Worm (Caenorhabditis elegans) whole organism, L1 larva: ENCODE measurements around the gene dmsr-16.

Source experiments
- C16A3.4 ChIP-seq: fragments of 150-350 bp; optimal IDR thresholded peaks from 2 replicates; lab custom pipeline; 2014; ENCODE audit warnings: missing biosample characterization, missing genetic modification characterization
- F16B12.6 ChIP-seq: fragments of 150-350 bp; optimal IDR thresholded peaks from 2 replicates; lab custom pipeline; 2014; ENCODE audit warnings: missing biosample characterization, missing genetic modification characterization
- aha-1 ChIP-seq: fragments of 150-350 bp; optimal IDR thresholded peaks from 2 replicates; lab custom pipeline; 2014; ENCODE audit warnings: missing biosample characterization, missing genetic modification characterization
- blmp-1 ChIP-seq: fragments of 150-350 bp; optimal IDR thresholded peaks from 2 replicates; lab custom pipeline; 2014; ENCODE audit warnings: missing biosample characterization, missing genetic modification characterization
- ceh-82 ChIP-seq, 3 experiments: fragments of 150-350 bp in 1 of 3; sonication (generic microtip) in 2 of 3; optimal IDR thresholded peaks; 2 replicates each; lab custom pipeline; 2014 to 2017; ENCODE audit warnings: missing biosample characterization in 3 of 3, missing genetic modification characterization in 3 of 3
- ceh-88 ChIP-seq: fragments of 200-800 bp; sonication (Bioruptor generic); IDR thresholded peaks from 2 replicates; pipeline ENCODE4 v1.3.6; 2022; ENCODE audit warnings: missing genetic modification characterization, missing compliant biosample characterization
- ceh-90 ChIP-seq: sonication (generic microtip); optimal IDR thresholded peaks from 2 replicates; lab custom pipeline; 2016; ENCODE audit warnings: missing genetic modification characterization, missing compliant biosample characterization
- ces-1 ChIP-seq: fragments of 150-350 bp; optimal IDR thresholded peaks from 2 replicates; lab custom pipeline; 2014; ENCODE audit warnings: missing biosample characterization, missing genetic modification reagents, missing genetic modification characterization
- dpl-1 ChIP-seq, 3 experiments: fragments of 150-350 bp in 2 of 3; sonication (generic microtip) in 1 of 3; optimal IDR thresholded peaks; 2 replicates each; lab custom pipeline; 2014 to 2017; ENCODE audit warnings: missing biosample characterization in 3 of 3, missing genetic modification characterization in 3 of 3, missing genetic modification reagents in 3 of 3
- dsc-1 ChIP-seq: sonication (generic microtip); optimal IDR thresholded peaks from 2 replicates; lab custom pipeline; 2016; ENCODE audit warnings: mild to moderate bottlenecking, missing genetic modification characterization, missing compliant biosample characterization
- efl-1 ChIP-seq, 4 experiments: fragments of 150-350 bp; optimal IDR thresholded peaks in 3 of 4; peaks in 1 of 4; 1 replicate in 1 of 4; 2 replicates in 3 of 4; lab custom pipeline; 2014; ENCODE audit warnings: missing biosample characterization in 2 of 4, missing genetic modification characterization in 2 of 4, missing genetic modification reagents in 2 of 4
- egl-27 ChIP-seq, 2 experiments: fragments of 150-350 bp in 1 of 2; sonication (generic microtip); optimal IDR thresholded peaks; 3 replicates each; lab custom pipeline; 2017 to 2018; ENCODE audit warnings: missing biosample characterization in 2 of 2, missing genetic modification characterization in 2 of 2, missing genetic modification reagents in 2 of 2
- elt-2 ChIP-seq: sonication (generic microtip); optimal IDR thresholded peaks from 2 replicates; lab custom pipeline; 2016; ENCODE audit warnings: missing genetic modification characterization, mild to moderate bottlenecking, inconsistent platforms, missing compliant biosample characterization, missing genetic modification reagents
- grh-1 ChIP-seq: fragments of 200-800 bp; sonication (Bioruptor generic); IDR thresholded peaks from 2 replicates; pipeline ENCODE4 v1.3.6; 2022; ENCODE audit warnings: missing genetic modification reagents, missing genetic modification characterization, missing compliant biosample characterization
- hlh-17 ChIP-seq: fragments of 200-800 bp; sonication (Bioruptor generic); optimal IDR thresholded peaks from 2 replicates; lab custom pipeline; 2018; ENCODE audit warnings: missing genetic modification characterization, mild to moderate bottlenecking, missing compliant biosample characterization, moderate library complexity, borderline replicate concordance
- irx-1 ChIP-seq: sonication (generic microtip); optimal IDR thresholded peaks from 2 replicates; lab custom pipeline; 2016; ENCODE audit warnings: missing genetic modification characterization, missing compliant biosample characterization
- isw-1 ChIP-seq: fragments of 200-800 bp; sonication (Bioruptor generic); IDR thresholded peaks from 2 replicates; pipeline ENCODE4 v1.3.6; 2022; ENCODE audit warnings: missing genetic modification characterization, missing compliant biosample characterization
- jun-1 ChIP-seq: fragments of 150-350 bp; optimal IDR thresholded peaks from 2 replicates; lab custom pipeline; 2014; ENCODE audit warnings: missing biosample characterization, missing genetic modification reagents, missing genetic modification characterization
- lin-14 ChIP-seq: fragments of 200-800 bp; sonication (Bioruptor generic); optimal IDR thresholded peaks from 2 replicates; lab custom pipeline; 2018; ENCODE audit warnings: mild to moderate bottlenecking, missing genetic modification characterization, moderate library complexity, missing compliant biosample characterization
- lin-35 ChIP-seq, 2 experiments: fragments of 150-350 bp; optimal IDR thresholded peaks; 2 replicates each; lab custom pipeline; 2014; ENCODE audit warnings: missing biosample characterization in 2 of 2, missing genetic modification characterization in 2 of 2, missing genetic modification reagents in 2 of 2
- mab-9 ChIP-seq: fragments of 200-800 bp; sonication (Bioruptor generic); IDR thresholded peaks from 2 replicates; pipeline ENCODE4 v1.3.6; 2022; ENCODE audit warnings: missing genetic modification reagents, missing genetic modification characterization, missing compliant biosample characterization
- nhr-12 ChIP-seq: sonication (generic microtip); optimal IDR thresholded peaks from 2 replicates; lab custom pipeline; 2017; ENCODE audit warnings: missing biosample characterization, missing genetic modification characterization
- nhr-20 ChIP-seq: sonication (generic microtip); optimal IDR thresholded peaks from 2 replicates; lab custom pipeline; 2016; ENCODE audit warnings: mild to moderate bottlenecking, missing genetic modification characterization, missing compliant biosample characterization
- nhr-77 ChIP-seq: fragments of 150-350 bp; optimal IDR thresholded peaks from 2 replicates; lab custom pipeline; 2014; ENCODE audit warnings: missing biosample characterization, missing genetic modification characterization
- nhr-85 ChIP-seq: sonication (generic microtip); peaks from one replicate; lab custom pipeline; 2016; ENCODE audit warnings: missing genetic modification characterization, inconsistent platforms, missing compliant biosample characterization
- pax-3 ChIP-seq: fragments of 200-800 bp; sonication (Bioruptor generic); optimal IDR thresholded peaks from 2 replicates; lab custom pipeline; 2018; ENCODE audit warnings: mild to moderate bottlenecking, missing genetic modification characterization, moderate library complexity, missing compliant biosample characterization
- pqm-1 ChIP-seq: sonication (generic microtip); optimal IDR thresholded peaks from 3 replicates; lab custom pipeline; 2017; ENCODE audit warnings: missing biosample characterization, missing genetic modification characterization
- rnt-1 ChIP-seq: sonication (generic microtip); optimal IDR thresholded peaks from 2 replicates; lab custom pipeline; 2016; ENCODE audit warnings: mild to moderate bottlenecking, missing genetic modification characterization, moderate library complexity, missing compliant biosample characterization
- snu-23 ChIP-seq: sonication (generic microtip); optimal IDR thresholded peaks from 2 replicates; lab custom pipeline; 2016; ENCODE audit warnings: missing genetic modification characterization, missing compliant biosample characterization
- sptf-1 ChIP-seq: fragments of 150-350 bp; optimal IDR thresholded peaks from 2 replicates; lab custom pipeline; 2014; ENCODE audit warnings: missing biosample characterization, missing genetic modification characterization
- sup-37 ChIP-seq: fragments of 200-800 bp; sonication (Bioruptor generic); optimal IDR thresholded peaks from 2 replicates; lab custom pipeline; 2018; ENCODE audit warnings: mild to moderate bottlenecking, missing genetic modification characterization, missing compliant biosample characterization
- tbx-2 ChIP-seq: sonication (generic microtip); optimal IDR thresholded peaks from 2 replicates; lab custom pipeline; 2016; ENCODE audit warnings: missing genetic modification characterization, missing compliant biosample characterization
- unc-130 ChIP-seq: fragments of 150-350 bp; optimal IDR thresholded peaks from 2 replicates; lab custom pipeline; 2017; ENCODE audit warnings: missing biosample characterization, missing genetic modification characterization, inconsistent platforms
- unc-86 ChIP-seq: sonication (generic microtip); optimal IDR thresholded peaks from 2 replicates; lab custom pipeline; 2016; ENCODE audit warnings: missing genetic modification characterization, missing compliant biosample characterization
- xbp-1 ChIP-seq: sonication (generic microtip); optimal IDR thresholded peaks from 2 replicates; lab custom pipeline; 2016; ENCODE audit warnings: missing genetic modification characterization, missing compliant biosample characterization
- zag-1 ChIP-seq: fragments of 150-350 bp; optimal IDR thresholded peaks from 2 replicates; lab custom pipeline; 2014; ENCODE audit warnings: missing biosample characterization, missing genetic modification characterization

Gene dmsr-16

ce11 chrV:6838599-6838998 is 29.7 kb upstream of the dmsr-16 start, which contains the start of gene T15B7.15 (continued):
- peak; percentile 72 to 88 (median 82) for TF ChIP-seq dpl-1 (GFP tag; optimal IDR thresholded peaks at IDR 0.05; lab: Kevin White, UChicago)
- TF ChIP-seq ceh-88 (GFP tag; lab: Robert Waterston, UW): no peak
- no peak for TF ChIP-seq aha-1
- TF ChIP-seq nhr-77 (tag; lab: Kevin White, UChicago): no peak
- TF ChIP-seq ceh-82 (tag; optimal IDR thresholded peaks at IDR 0.05; lab: Kevin White, UChicago): peak in 2 of 3 experiments; percentile 11 to 33
- no peak for TF ChIP-seq F16B12.6 (tag; lab: Kevin White, UChicago)
- peak; percentile 30 for TF ChIP-seq rnt-1 (tag; lab: Kevin White, UChicago)
- no peak for TF ChIP-seq unc-130
- TF ChIP-seq snu-23 (GFP tag; lab: Kevin White, UChicago): peak; percentile 42
- TF ChIP-seq lin-35 (GFP tag; optimal IDR thresholded peaks at IDR 0.05; lab: Kevin White, UChicago): peak; percentile 67 to 87
- no peak for TF ChIP-seq ceh-90 (tag; lab: Kevin White, UChicago)
- TF ChIP-seq C16A3.4 (tag; lab: Kevin White, UChicago): peak; percentile 31
- peak; percentile 20 for TF ChIP-seq irx-1 (tag; lab: Kevin White, UChicago)

ce11 chrV:6836036-6836435 is 27.2 kb upstream of the dmsr-16 start:
- no peak for TF ChIP-seq jun-1 (tag; lab: Kevin White, UChicago)
- TF ChIP-seq ces-1: no peak
- TF ChIP-seq sup-37: no peak
- TF ChIP-seq nhr-20: no peak
- TF ChIP-seq blmp-1 (tag; lab: Kevin White, UChicago): no peak
- TF ChIP-seq xbp-1 (tag; lab: Kevin White, UChicago): no peak
- no peak for TF ChIP-seq grh-1 (GFP tag; lab: Robert Waterston, UW)
- TF ChIP-seq nhr-85 (tag; lab: Kevin White, UChicago): no peak
- TF ChIP-seq tbx-2 (tag; lab: Kevin White, UChicago): no peak
- no peak for TF ChIP-seq hlh-17 (GFP tag; lab: Kevin White, UChicago)
- TF ChIP-seq ceh-88 (GFP tag; lab: Robert Waterston, UW): no peak

ce11 chrV:6835242-6835641 is 26.4 kb upstream of the dmsr-16 start, which contains the start of the genes T15B7.14 and col-143:
Gene T15B7.14, minus strand, starts transcription at chrV:6835342.
Gene col-143, plus strand, starts transcription at chrV:6835635.
- TF ChIP-seq mab-9 (GFP tag; lab: Robert Waterston, UW) (no peak), nhr-85 (tag; lab: Kevin White, UChicago) (no peak), efl-1 (optimal IDR thresholded peaks at IDR 0.05; lab: Kevin White, UChicago) (no peak), efl-1 (GFP tag; optimal IDR thresholded peaks at IDR 0.05 in 1 of 2; lab: Kevin White, UChicago) (peak in 1 of 2 experiments; percentile 46)
- TF ChIP-seq, all 84 proteins: peak for 1

DNA sequence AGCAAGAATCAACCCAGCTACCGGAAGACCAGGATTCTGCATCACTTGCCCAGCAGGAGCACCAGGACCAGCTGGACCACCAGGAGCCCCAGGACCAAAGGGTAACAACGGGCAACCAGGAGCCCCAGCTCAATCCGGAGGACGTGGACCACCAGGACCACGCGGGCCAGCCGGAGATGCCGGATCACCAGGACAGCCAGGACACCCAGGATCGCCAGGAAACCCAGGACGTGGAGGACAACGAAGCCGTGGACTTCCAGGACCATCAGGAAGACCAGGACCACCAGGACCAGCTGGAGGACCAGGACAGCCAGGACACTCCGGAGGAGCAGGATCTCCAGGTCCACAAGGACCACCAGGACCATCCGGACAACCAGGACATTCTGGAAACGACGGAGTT is 22.7 kb upstream of the dmsr-16 start:
- TF ChIP-seq isw-1 (GFP tag; lab: Robert Waterston, UW) (no peak), lin-14 (GFP tag; lab: Kevin White, UChicago) (no peak), nhr-85 (tag; lab: Kevin White, UChicago) (no peak), elt-2 (tag; lab: Kevin White, UChicago) (no peak), sptf-1 (tag; lab: Kevin White, UChicago) (no peak), unc-86 (tag; lab: Kevin White, UChicago) (no peak), zag-1 (tag; lab: Kevin White, UChicago) (no peak), sup-37 (no peak), jun-1 (tag; lab: Kevin White, UChicago) (no peak)

ce11 chrV:6830755-6831227 is 21.9 kb upstream of the dmsr-16 start, which contains the start of gene col-142:
Gene col-142, plus strand, starts transcription at chrV:6831177.
- no peak for TF ChIP-seq elt-2 (tag; lab: Kevin White, UChicago)
- TF ChIP-seq nhr-85 (tag; lab: Kevin White, UChicago): peak; percentile 84
- no peak for TF ChIP-seq nhr-12
- TF ChIP-seq pax-3: no peak
- no peak for TF ChIP-seq egl-27 (tag; optimal IDR thresholded peaks at IDR 0.05; lab: Kevin White, UChicago)
- peak; percentile 64 for TF ChIP-seq lin-14 (GFP tag; lab: Kevin White, UChicago)
- TF ChIP-seq pqm-1 (tag; lab: Kevin White, UChicago): no peak
- no peak for TF ChIP-seq dsc-1 (tag; lab: Kevin White, UChicago)
